Worm (Caenorhabditis elegans) whole organism, L2 larva: ENCODE results near the gene pir-1.

Source experiments
- ZK546.5 ChIP-seq: sonication (generic microtip); optimal IDR thresholded peaks from 2 replicates; lab custom pipeline; 2017; ENCODE audit warnings: missing biosample characterization, missing genetic modification characterization
- alr-1 ChIP-seq: fragments of 150-350 bp; optimal IDR thresholded peaks from 2 replicates; lab custom pipeline; 2014; ENCODE audit warnings: missing biosample characterization, missing genetic modification characterization
- ama-1 ChIP-seq: fragments of 150-350 bp; optimal IDR thresholded peaks from 2 replicates; lab custom pipeline; 2018; ENCODE audit warnings: inconsistent platforms
- lin-13 ChIP-seq: fragments of 150-350 bp; optimal IDR thresholded peaks from 2 replicates; lab custom pipeline; 2014; ENCODE audit warnings: missing biosample characterization, missing genetic modification reagents, missing genetic modification characterization
- mdl-1 ChIP-seq, 2 experiments: fragments of 150-350 bp in 1 of 2; sonication (generic microtip) in 1 of 2; optimal IDR thresholded peaks; 2 replicates each; lab custom pipeline; 2017; ENCODE audit warnings: missing biosample characterization in 2 of 2, missing genetic modification characterization in 2 of 2
- nhr-11 ChIP-seq: fragments of 150-350 bp; optimal IDR thresholded peaks from 2 replicates; lab custom pipeline; 2014; ENCODE audit warnings: missing biosample characterization, missing genetic modification characterization
- nhr-6 ChIP-seq: fragments of 150-350 bp; optimal IDR thresholded peaks from 2 replicates; lab custom pipeline; 2014; ENCODE audit warnings: missing biosample characterization, missing genetic modification characterization

DNA sequence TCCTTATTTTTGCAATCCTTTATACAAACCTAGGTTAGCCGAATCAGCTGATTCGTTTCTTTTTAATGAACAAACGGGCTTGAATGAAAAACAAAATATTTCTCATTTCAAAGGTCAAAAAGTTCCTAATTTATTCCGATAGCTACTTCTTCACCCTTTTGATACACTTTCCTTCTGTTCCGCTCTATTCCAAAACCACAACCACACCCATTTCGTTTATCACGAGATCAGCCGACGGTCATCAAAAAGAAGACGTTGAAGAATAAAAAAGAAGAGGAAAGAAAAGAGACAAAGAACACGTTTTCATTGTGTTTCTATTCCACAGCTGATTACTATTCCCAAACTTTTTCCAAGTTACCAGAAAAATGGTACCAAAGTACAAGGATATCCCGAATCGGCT lies 29.0 kb upstream of the pir-1 start:
- TF ChIP-seq alr-1 (tag; lab: Kevin White, UChicago) (no peak), ama-1 (lab: Kevin White, UChicago) (no peak), lin-13 (GFP tag; lab: Kevin White, UChicago) (no peak), mdl-1 (tag; optimal IDR thresholded peaks at IDR 0.05; lab: Kevin White, UChicago) (no peak), nhr-6 (tag; lab: Kevin White, UChicago) (no peak), ZK546.5 (tag; lab: Kevin White, UChicago) (no peak), nhr-11 (tag; lab: Kevin White, UChicago) (no peak)
